Fruit fly (Drosophila melanogaster): ENCODE results near the gene CAH5.

The CAH5 gene

dm6 chr3R:31222125-31222889 is 40.1 kb upstream of the CAH5 start (continued):
- TF ChIP-seq Gug (GFP tag; IDR thresholded peaks at IDR 0.05) (peak; percentile 58; the same call in 3 of the 4 replicates), schlank (tag; optimal IDR thresholded peaks at IDR 0.05) (peak; percentile 72), Dfd (GFP tag; optimal IDR thresholded peaks at IDR 0.05) (no peak), CG13775 (GFP tag; optimal IDR thresholded peaks at IDR 0.05) (peak; percentile 83), tin (GFP tag; optimal IDR thresholded peaks at IDR 0.05) (peak; percentile 73), Rx (GFP tag; IDR thresholded peaks at IDR 0.05) (no peak), CG3163 (GFP tag; optimal IDR thresholded peaks at IDR 0.05) (peak; percentile 79), Deaf1 (tag; optimal IDR thresholded peaks at IDR 0.05) (peak; percentile 47), eyg (GFP tag; optimal IDR thresholded peaks at IDR 0.05) (peak; percentile 56), CG15011 (GFP tag; optimal IDR thresholded peaks at IDR 0.05) (peak; percentile 81), Hmr (GFP tag; optimal IDR thresholded peaks at IDR 0.05) (peak; percentile 95), so (GFP tag; IDR thresholded peaks at IDR 0.05) (no peak), zfh2 (GFP tag; optimal IDR thresholded peaks at IDR 0.05) (peak; percentile 70), HHEX (GFP tag; optimal IDR thresholded peaks at IDR 0.05) (peak; percentile 65), gcm (GFP tag; optimal IDR thresholded peaks at IDR 0.05) (peak; percentile 63), Fer1 (GFP tag; optimal IDR thresholded peaks at IDR 0.05) (peak; percentile 93), CG15696 (tag; optimal IDR thresholded peaks at IDR 0.05) (peak; percentile 81), ap (GFP tag; IDR thresholded peaks at IDR 0.05) (no peak), CG12071 (GFP tag; optimal IDR thresholded peaks at IDR 0.05) (peak; percentile 74), lola (GFP tag; optimal IDR thresholded peaks at IDR 0.05) (peak in 1 of 3 experiments; percentile 85), wek (GFP tag; optimal IDR thresholded peaks at IDR 0.05) (peak; percentile 62), CG18476 (GFP tag; optimal IDR thresholded peaks at IDR 0.05) (peak; percentile 76), CG18011 (GFP tag; optimal IDR thresholded peaks at IDR 0.05) (peak; percentile 63), CG18599 (GFP tag; optimal IDR thresholded peaks at IDR 0.05) (peak; percentile 95), Elba2 (GFP tag; optimal IDR thresholded peaks at IDR 0.05) (peak; percentile 17), Med (GFP tag) (peak; percentile 97), ssp (GFP tag; IDR thresholded peaks at IDR 0.05) (no peak), Fer2 (tag; optimal IDR thresholded peaks at IDR 0.05) (peak; percentile 65), HLH54F (GFP tag; optimal IDR thresholded peaks at IDR 0.05) (peak; percentile 79), trh (GFP tag; optimal IDR thresholded peaks at IDR 0.05) (peak; percentile 41), CG7928 (GFP tag; optimal IDR thresholded peaks at IDR 0.05) (peak; percentile 50), Hey (tag; optimal IDR thresholded peaks at IDR 0.05) (no peak), CG7271 (tag; optimal IDR thresholded peaks at IDR 0.05) (no peak), esg (GFP tag; conservative IDR thresholded peaks at IDR 0.05) (no peak), Poxn (GFP tag; IDR thresholded peaks at IDR 0.05) (no peak), CG34224 (GFP tag; IDR thresholded peaks at IDR 0.05; ENCODE audit: partially characterized antibody) (no peak), Opbp (GFP tag; IDR thresholded peaks at IDR 0.05; ENCODE audit: partially characterized antibody) (no peak), Vsx1 (GFP tag; optimal IDR thresholded peaks at IDR 0.05) (peak; percentile 52), dmrt99B (tag; optimal IDR thresholded peaks at IDR 0.05) (peak; percentile 89), ems (GFP tag; optimal IDR thresholded peaks at IDR 0.05) (peak; percentile 77), CG32772 (GFP tag; IDR thresholded peaks at IDR 0.05) (no peak), ranshi (GFP tag; IDR thresholded peaks at IDR 0.05) (no peak), CG4328 (GFP tag; optimal IDR thresholded peaks at IDR 0.05) (peak; percentile 34), CG9215 (GFP tag; IDR thresholded peaks at IDR 0.05) (no peak), CG34422 (GFP tag; IDR thresholded peaks at IDR 0.05) (no peak), CG12236 (GFP tag; optimal IDR thresholded peaks at IDR 0.05) (peak; percentile 55), Bgb (GFP tag; IDR thresholded peaks at IDR 0.05; ENCODE audit: partially characterized antibody) (no peak), CG1602 (GFP tag; optimal IDR thresholded peaks at IDR 0.05) (peak; percentile 73), CG2678 (tag; optimal IDR thresholded peaks at IDR 0.05) (peak; percentile 91)
